Worm (Caenorhabditis elegans): ENCODE data around the gene cdh-5.

ce11 chrIV:8723720-8724119, 55.0 kb downstream of the cdh-5 start, which contains the start of gene F21D5.9:
- no peak for TF ChIP-seq ztf-29 (GFP tag; IDR thresholded peaks at IDR 0.05)
- TF ChIP-seq med-1 (GFP tag; optimal IDR thresholded peaks at IDR 0.05; ENCODE audit: insufficient read depth), result no peak
- no peak for TF ChIP-seq T22C8.4 (GFP tag; IDR thresholded peaks at IDR 0.05)
- TF ChIP-seq flt-1 (GFP tag; IDR thresholded peaks at IDR 0.05), result no peak
- no peak for TF ChIP-seq klf-2 (GFP tag; conservative IDR thresholded peaks at IDR 0.05)

Data from whole organism, midembryonic.